Worm (Caenorhabditis elegans): Measurements from ENCODE around the gene K06G5.3.
A peak's percentile ranks its signal among the peaks of the same experiment; 100 is the strongest.

The K06G5.3 gene

DNA sequence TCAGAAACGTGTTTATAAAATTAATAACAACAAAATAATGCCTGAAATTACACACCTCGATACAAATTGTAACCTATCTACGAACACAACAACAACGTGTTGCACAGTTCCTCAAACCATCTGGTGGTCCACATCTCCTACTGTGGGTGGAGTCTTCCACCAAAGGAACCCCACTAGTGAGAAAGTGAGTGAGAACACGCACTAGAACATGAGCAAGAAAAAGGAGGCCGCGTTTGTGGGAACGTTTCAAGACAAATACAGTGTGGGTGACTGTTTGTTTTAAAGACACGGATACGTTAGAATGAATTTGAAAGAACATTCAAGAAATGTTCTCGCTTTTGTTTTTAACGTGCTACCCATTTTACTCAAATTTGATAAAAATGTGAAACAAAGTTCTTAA, 36.6 kb downstream of the K06G5.3 start, which contains the start of gene ceh-36:
TSS of gene ceh-36 (minus strand) at position 101 of the 400 bp plus-strand sequence.
- TF ChIP-seq aha-1 (tag): peak; percentile 80
- no peak for TF ChIP-seq php-3 (GFP tag; IDR thresholded peaks at IDR 0.05)

DNA sequence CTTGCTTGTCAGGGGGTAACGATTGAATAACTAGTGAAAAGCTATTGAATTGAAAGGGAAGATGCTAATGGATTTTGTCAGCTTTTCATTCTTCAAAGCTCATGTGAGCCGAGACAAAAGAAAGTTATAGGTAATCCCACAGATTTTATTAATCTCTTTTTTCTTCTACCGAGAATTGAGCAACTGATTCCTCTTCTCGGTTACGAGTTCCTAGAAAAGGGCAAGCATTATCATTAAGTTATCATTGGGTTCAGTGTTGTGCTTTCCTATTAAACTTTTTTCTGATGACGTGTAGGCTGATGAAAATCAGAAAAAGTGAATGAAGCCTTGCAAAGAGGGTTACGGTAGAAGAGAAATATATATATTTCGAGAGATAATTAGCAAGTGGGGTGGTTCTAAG, 37.4 kb downstream of the K06G5.3 start:
- TF ChIP-seq T26A8.4 (GFP tag; IDR thresholded peaks at IDR 0.05) (no peak), zfp-3 (GFP tag; conservative IDR thresholded peaks at IDR 0.05) (no peak), aha-1 (tag) (no peak)

DNA sequence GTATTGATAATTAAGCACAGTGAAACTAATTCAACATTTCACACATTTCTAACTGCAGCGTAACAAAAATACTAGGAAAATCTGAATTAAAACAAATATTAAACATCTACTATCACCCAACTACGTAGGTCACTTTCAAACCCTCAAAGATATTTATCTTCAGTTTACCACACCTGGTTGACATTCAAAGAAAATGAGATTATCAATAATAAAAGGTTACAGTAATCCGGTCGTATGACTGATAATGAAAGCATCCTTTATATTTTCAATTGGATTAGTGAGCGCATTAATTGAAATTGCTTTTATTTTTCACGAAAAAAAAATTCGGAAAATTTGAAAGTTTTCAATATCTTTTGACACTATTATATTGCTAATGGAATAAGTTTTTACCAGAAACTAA, 40.5 kb downstream of the K06G5.3 start:
- TF ChIP-seq lim-7 (GFP tag; IDR thresholded peaks at IDR 0.05) (no peak), ceh-20 (GFP tag; IDR thresholded peaks at IDR 0.05) (no peak), T20F7.1 (GFP tag; optimal IDR thresholded peaks at IDR 0.05) (no peak), dpl-1 (GFP tag; optimal IDR thresholded peaks at IDR 0.05) (no peak), dmd-9 (GFP tag; IDR thresholded peaks at IDR 0.05) (no peak), nhr-25 (tag; optimal IDR thresholded peaks at IDR 0.05; ENCODE audit: borderline replicate concordance, insufficient read depth) (no peak), nhr-28 (tag; optimal IDR thresholded peaks at IDR 0.05) (no peak), ceh-44 (GFP tag; IDR thresholded peaks at IDR 0.05) (no peak)

DNA sequence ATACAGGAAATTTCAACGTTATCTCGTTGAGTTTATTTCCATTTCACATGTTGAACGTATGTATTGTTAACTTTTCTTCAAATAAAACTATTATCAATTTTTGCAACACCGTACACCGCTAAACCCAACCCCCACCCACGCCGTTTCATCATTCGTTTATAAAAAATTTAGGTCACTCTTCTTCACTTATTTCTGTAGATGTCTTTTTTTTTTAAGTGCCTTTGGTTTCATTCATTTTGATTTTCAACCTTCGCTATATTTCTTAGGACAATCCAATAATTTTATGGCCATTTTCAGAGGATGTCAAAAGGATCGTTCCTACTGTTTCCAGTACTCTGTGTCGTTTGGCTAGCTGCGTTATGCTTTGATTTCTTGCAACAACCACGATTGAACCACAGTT, 42.9 kb downstream of the K06G5.3 start, which contains the start of gene C37E2.3:
TSS of gene C37E2.3 (plus strand) at position 301 of the 400 bp plus-strand sequence.
- no peak for TF ChIP-seq Y75B8A.6 (GFP tag; IDR thresholded peaks at IDR 0.05)
- no peak for TF ChIP-seq hmg-1.1 (GFP tag; IDR thresholded peaks at IDR 0.05)
- TF ChIP-seq ctbp-1 (GFP tag; IDR thresholded peaks at IDR 0.05): no peak

DNA sequence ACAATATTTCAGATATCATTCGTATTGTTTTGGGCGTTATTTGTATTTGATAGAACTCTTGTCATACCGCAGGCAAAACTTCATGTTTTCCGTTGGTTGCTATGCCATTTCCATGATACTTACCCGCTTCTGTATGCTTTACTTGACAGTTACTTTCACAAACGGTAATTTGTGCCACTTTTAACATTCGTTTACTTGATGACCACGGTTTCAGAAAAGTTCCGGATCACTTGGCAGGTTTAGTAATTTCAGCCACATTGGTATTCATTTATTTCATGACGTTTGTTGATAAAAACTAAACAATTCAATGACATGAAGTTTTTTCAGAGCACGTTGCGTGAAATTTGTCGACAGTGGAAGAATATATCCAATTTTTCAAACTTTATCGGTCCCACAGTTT, 43.6 kb downstream of the K06G5.3 start:
- peak; percentile 93 for TF ChIP-seq aha-1 (tag)
- TF ChIP-seq lin-13 (GFP tag; optimal IDR thresholded peaks at IDR 0.05): no peak

DNA sequence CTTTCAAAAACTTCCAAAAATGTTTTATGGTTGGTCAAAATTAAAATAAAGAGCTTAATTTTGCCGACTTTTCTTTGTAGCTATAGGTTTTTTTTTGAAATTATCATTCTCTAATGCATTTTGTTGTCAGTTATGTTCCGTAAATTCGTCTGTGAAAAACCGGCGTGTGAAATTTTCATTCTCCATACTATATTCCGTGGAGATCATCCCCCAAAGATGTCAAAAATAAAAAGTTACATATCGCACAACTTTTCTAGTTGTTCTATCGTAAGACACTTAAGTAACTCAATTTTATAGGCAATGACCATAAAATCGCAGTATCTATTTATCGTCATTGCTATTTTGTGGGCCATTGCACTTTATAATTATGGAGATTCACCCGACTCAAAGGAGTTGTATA, 44.4 kb downstream of the K06G5.3 start, which contains the start of gene C37E2.10:
TSS of gene C37E2.10 (plus strand) at position 301 of the 400 bp plus-strand sequence.
- TF ChIP-seq ceh-32 (tag; optimal IDR thresholded peaks at IDR 0.05; ENCODE audit: poor library complexity) (no peak), pha-4 (GFP tag; IDR thresholded peaks at IDR 0.05) (no peak), pha-4 (tag; optimal IDR thresholded peaks at IDR 0.05) (no peak), daf-12 (tag; optimal IDR thresholded peaks at IDR 0.05) (no peak), dve-1 (tag; optimal IDR thresholded peaks at IDR 0.05; ENCODE audit: insufficient read depth) (no peak), R02D3.7 (tag; optimal IDR thresholded peaks at IDR 0.05) (no peak), T20F7.1 (GFP tag; optimal IDR thresholded peaks at IDR 0.05) (no peak)

DNA sequence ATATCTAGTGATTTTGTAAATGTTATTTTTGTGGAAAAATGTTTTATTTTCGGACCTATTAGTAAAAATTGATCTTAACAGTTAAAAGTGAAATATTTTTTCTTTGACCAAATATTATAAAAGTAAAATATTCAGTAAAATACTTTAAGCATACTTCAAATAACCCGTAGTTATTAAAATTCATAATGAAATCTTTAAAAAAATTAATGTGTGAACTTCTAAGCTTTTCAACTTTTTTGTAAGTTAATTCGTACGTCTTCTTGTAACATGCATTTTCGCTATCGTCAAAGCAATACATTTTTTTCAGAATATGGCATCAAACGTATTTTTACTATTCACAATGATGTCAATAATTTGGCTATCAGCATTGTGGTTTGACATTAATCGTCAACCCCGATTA, 47.3 kb downstream of the K06G5.3 start, which contains the start of gene C37E2.2:
TSS of gene C37E2.2 (plus strand) at position 301 of the 400 bp plus-strand sequence.
- no peak for TF ChIP-seq lin-29 (GFP tag; IDR thresholded peaks at IDR 0.05)
- no peak for TF ChIP-seq daf-12 (tag; optimal IDR thresholded peaks at IDR 0.05)
- TF ChIP-seq unc-62 (GFP tag; optimal IDR thresholded peaks at IDR 0.05 in 1 of 2): peak in 1 of 2 experiments; percentile 41
- TF ChIP-seq unc-62 (tag; optimal IDR thresholded peaks at IDR 0.05): no peak

DNA sequence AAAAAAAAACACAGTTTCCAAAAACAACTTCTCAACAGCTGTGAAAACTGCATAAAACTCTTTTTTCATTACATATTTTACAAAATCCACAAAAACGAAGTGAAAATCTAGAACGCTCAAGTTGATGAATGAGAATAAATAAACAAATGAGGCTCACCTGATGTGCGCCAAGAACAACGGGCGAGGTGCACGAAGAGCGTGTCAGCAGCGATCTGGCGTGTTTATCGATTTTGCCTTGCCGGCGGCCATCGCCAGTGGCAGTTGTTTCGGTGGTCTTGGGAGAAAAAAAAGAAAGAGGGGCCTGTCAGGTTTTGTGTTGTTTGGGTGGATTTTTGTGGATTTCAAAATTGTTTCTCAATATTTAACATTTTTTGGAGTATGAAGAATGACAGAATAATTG, 49.2 kb downstream of the K06G5.3 start, which contains the start of gene idhb-1:
TSS of gene idhb-1 (minus strand) at position 214 of the 400 bp plus-strand sequence.
- TF ChIP-seq pqm-1 (tag; optimal IDR thresholded peaks at IDR 0.05) (no peak), Y48G9A.11 (GFP tag; IDR thresholded peaks at IDR 0.05) (no peak), aha-1 (tag) (peak; percentile 69), nhr-41 (GFP tag; IDR thresholded peaks at IDR 0.05) (no peak), dmd-9 (GFP tag; IDR thresholded peaks at IDR 0.05) (no peak), fos-1 (tag; optimal IDR thresholded peaks at IDR 0.05) (no peak), lin-13 (GFP tag; optimal IDR thresholded peaks at IDR 0.05) (peak; percentile 49), lin-29 (GFP tag; IDR thresholded peaks at IDR 0.05) (no peak), nhr-42 (GFP tag; IDR thresholded peaks at IDR 0.05) (no peak), F26F4.8 (GFP tag; conservative IDR thresholded peaks at IDR 0.05) (no peak), ceh-44 (GFP tag; IDR thresholded peaks at IDR 0.05) (no peak), hif-1 (tag; optimal IDR thresholded peaks at IDR 0.05) (no peak), nhr-237 (tag; optimal IDR thresholded peaks at IDR 0.05) (no peak), lin-38 (GFP tag; IDR thresholded peaks at IDR 0.05) (no peak), dmd-8 (GFP tag; IDR thresholded peaks at IDR 0.05) (no peak), ctbp-1 (GFP tag; IDR thresholded peaks at IDR 0.05) (peak; percentile 53; the same call in 1 of the 2 replicates), daf-19 (GFP tag; conservative IDR thresholded peaks at IDR 0.05) (no peak), T26A8.4 (GFP tag; IDR thresholded peaks at IDR 0.05) (peak; percentile 42; the same call in 1 of the 2 replicates), snpc-4 (tag; optimal IDR thresholded peaks at IDR 0.05) (peak; percentile 1), jun-1 (tag; optimal IDR thresholded peaks at IDR 0.05) (peak; percentile 9)

Measured in whole organism, L4 larva.